Worm (Caenorhabditis elegans): ENCODE measurements around the gene ZK1240.3.

The ZK1240.3 gene

DNA sequence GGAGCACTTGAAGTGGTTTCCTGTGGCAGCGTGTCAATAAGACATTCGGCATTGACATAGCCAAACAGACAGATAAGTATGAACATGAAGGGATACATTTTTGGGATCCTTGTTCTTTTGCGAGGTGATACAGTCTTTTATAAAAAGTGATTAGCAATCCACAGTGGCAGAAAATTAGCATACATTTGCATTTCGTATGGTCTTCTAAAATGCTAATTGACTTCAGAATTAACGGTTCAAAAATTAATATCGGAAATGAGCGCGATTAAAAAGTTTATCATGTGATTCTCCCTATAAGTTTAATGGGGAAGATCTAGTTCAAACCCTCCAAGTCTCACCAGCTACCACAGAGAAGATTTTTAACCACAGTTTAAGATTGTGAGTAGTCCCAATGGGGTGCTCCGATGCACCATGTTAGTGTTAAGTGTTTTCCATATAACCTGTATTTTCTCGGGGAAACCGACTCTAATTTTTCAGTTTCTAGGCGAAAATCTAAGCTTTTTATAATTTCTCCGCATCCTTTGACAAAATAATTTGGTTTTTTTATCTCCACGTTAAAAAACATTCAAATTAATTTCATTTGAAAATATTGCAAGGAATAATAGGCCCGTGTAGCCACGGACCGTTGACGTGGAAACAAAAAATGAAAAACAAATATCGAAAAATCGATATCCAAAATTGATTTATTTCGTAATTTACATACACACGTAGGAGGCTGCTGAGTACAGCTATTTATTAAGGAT is 46.7 kb downstream of the ZK1240.3 start, which contains the start of the genes F43C11.12 and F16G10.5:
Gene F43C11.12, minus strand, starts transcription at position 101 of the 743 bp plus-strand sequence.
Gene F16G10.5, plus strand, starts transcription at position 693 of the 743 bp plus-strand sequence.
- TF ChIP-seq elt-4 (tag; optimal IDR thresholded peaks at IDR 0.05) = no peak
- TF ChIP-seq npax-4 (tag; optimal IDR thresholded peaks at IDR 0.05) = no peak
- no peak for TF ChIP-seq pax-1 (tag; optimal IDR thresholded peaks at IDR 0.05)
- no peak for TF ChIP-seq zip-5 (tag; optimal IDR thresholded peaks at IDR 0.05)
- no peak for TF ChIP-seq hlh-6 (tag; optimal IDR thresholded peaks at IDR 0.05)
- no peak for TF ChIP-seq C08G9.2 (tag; optimal IDR thresholded peaks at IDR 0.05)
- TF ChIP-seq nhr-232 (tag; optimal IDR thresholded peaks at IDR 0.05) = no peak
- no peak for TF ChIP-seq ceh-9 (tag; optimal IDR thresholded peaks at IDR 0.05)
- TF ChIP-seq unc-42 (tag; optimal IDR thresholded peaks at IDR 0.05) = no peak
- no peak for TF ChIP-seq K09A11.1 (tag; optimal IDR thresholded peaks at IDR 0.05; ENCODE audit: insufficient read depth)
- TF ChIP-seq Y22D7AL.16 (tag; optimal IDR thresholded peaks at IDR 0.05) = no peak
- TF ChIP-seq unc-55 (GFP tag; optimal IDR thresholded peaks at IDR 0.05) = no peak
- TF ChIP-seq tbx-7 (tag; optimal IDR thresholded peaks at IDR 0.05) = no peak
- TF ChIP-seq ceh-31 (tag; optimal IDR thresholded peaks at IDR 0.05) = no peak
- no peak for TF ChIP-seq ceh-22 (tag; optimal IDR thresholded peaks at IDR 0.05)
- no peak for TF ChIP-seq rnt-1 (tag; optimal IDR thresholded peaks at IDR 0.05)
- TF ChIP-seq K02D7.2 (tag; optimal IDR thresholded peaks at IDR 0.05) = no peak
- no peak for TF ChIP-seq lin-11 (tag; optimal IDR thresholded peaks at IDR 0.05)

DNA sequence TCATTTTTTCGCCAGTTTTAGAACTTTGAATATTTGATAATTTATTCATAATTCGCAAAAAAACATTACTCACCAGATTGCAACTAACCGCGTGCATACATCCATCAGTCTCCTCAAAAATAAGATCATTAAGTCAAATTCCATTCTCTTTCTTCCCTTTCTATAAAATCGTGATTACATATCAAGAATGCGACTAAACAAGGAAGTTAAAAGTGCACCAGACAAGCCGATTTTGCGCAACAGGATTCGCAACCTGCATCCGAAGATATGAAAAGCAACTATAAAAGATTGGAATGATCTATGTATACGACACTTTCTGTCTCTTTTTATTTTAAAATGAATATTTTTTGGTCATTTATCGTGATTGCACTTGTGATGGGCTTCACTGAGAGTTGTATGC is 48.8 kb downstream of the ZK1240.3 start, which contains the start of gene hpo-25:
Gene hpo-25, plus strand, starts transcription at position 301 of the 400 bp plus-strand sequence.
- TF ChIP-seq C08G9.2 (tag; optimal IDR thresholded peaks at IDR 0.05) = no peak
- TF ChIP-seq ceh-2 (tag; optimal IDR thresholded peaks at IDR 0.05) = no peak
- TF ChIP-seq dmd-4 (tag; optimal IDR thresholded peaks at IDR 0.05; ENCODE audit: borderline replicate concordance) = no peak
- no peak for TF ChIP-seq ceh-18 (tag; optimal IDR thresholded peaks at IDR 0.05)
- TF ChIP-seq npax-4 (tag; optimal IDR thresholded peaks at IDR 0.05) = no peak
- TF ChIP-seq madf-2 (tag; optimal IDR thresholded peaks at IDR 0.05) = no peak
- no peak for TF ChIP-seq ztf-16 (tag; optimal IDR thresholded peaks at IDR 0.05)
- TF ChIP-seq pat-9 (tag; optimal IDR thresholded peaks at IDR 0.05) = no peak
- no peak for TF ChIP-seq pha-2 (tag; optimal IDR thresholded peaks at IDR 0.05)
- no peak for TF ChIP-seq mec-3 (tag; optimal IDR thresholded peaks at IDR 0.05; ENCODE audit: borderline replicate concordance)
- TF ChIP-seq elt-4 (tag; optimal IDR thresholded peaks at IDR 0.05) = no peak
- no peak for TF ChIP-seq pha-4 (tag; optimal IDR thresholded peaks at IDR 0.05)
- TF ChIP-seq dve-1 (tag; optimal IDR thresholded peaks at IDR 0.05) = no peak
